Worm (Caenorhabditis elegans) whole organism, mixed stage, embryonic: ENCODE results near the gene cyb-2.1.

Source experiments
- blmp-1 ChIP-seq: fragments of 150-350 bp; optimal IDR thresholded peaks from 2 replicates; lab custom pipeline; 2014; ENCODE audit warnings: missing biosample characterization, missing genetic modification characterization
- cnd-1 ChIP-seq: fragments of 200-800 bp; sonication (Bioruptor generic); optimal IDR thresholded peaks from 2 replicates; lab custom pipeline; 2018; ENCODE audit warnings: mild to moderate bottlenecking, missing genetic modification characterization, missing compliant biosample characterization
- lin-13 ChIP-seq: fragments of 150-350 bp; optimal IDR thresholded peaks from 2 replicates; lab custom pipeline; 2014; ENCODE audit warnings: missing biosample characterization, missing genetic modification characterization
- lsy-2 ChIP-seq: fragments of 150-350 bp; optimal IDR thresholded peaks from 2 replicates; lab custom pipeline; 2014; ENCODE audit warnings: missing biosample characterization, missing genetic modification characterization
- mls-2 ChIP-seq: sonication (generic microtip); optimal IDR thresholded peaks from 2 replicates; lab custom pipeline; 2016; ENCODE audit warnings: mild to moderate bottlenecking, missing genetic modification characterization, moderate library complexity, missing compliant biosample characterization
- nhr-12 ChIP-seq: fragments of 150-350 bp; optimal IDR thresholded peaks from 2 replicates; lab custom pipeline; 2014; ENCODE audit warnings: missing biosample characterization, missing genetic modification characterization
- unc-62 ChIP-seq: fragments of 150-350 bp; optimal IDR thresholded peaks from 2 replicates; lab custom pipeline; 2014; ENCODE audit warnings: missing biosample characterization, missing genetic modification reagents, missing genetic modification characterization
- ztf-11 ChIP-seq: fragments of 150-350 bp; optimal IDR thresholded peaks from 2 replicates; lab custom pipeline; 2014; ENCODE audit warnings: missing biosample characterization, missing genetic modification characterization

ce11 chrIV:11006868-11007267 is 21.1 kb downstream of the cyb-2.1 start:
- TF ChIP-seq lsy-2 (tag; lab: Kevin White, UChicago) (no peak), ztf-11 (tag; lab: Kevin White, UChicago) (no peak), blmp-1 (tag; lab: Kevin White, UChicago) (no peak), cnd-1 (tag; lab: Kevin White, UChicago) (no peak), lin-13 (tag; lab: Kevin White, UChicago) (no peak), mls-2 (tag; lab: Kevin White, UChicago) (no peak), unc-62 (GFP tag; lab: Kevin White, UChicago) (no peak), nhr-12 (tag; lab: Kevin White, UChicago) (no peak)
